Fruit fly (Drosophila melanogaster) whole organism, wandering third instar larva: ENCODE results near the gene CG42537.
A peak's percentile ranks its signal among the peaks of the same experiment; 100 is the strongest.

ENCODE experiments used
- Abd-B ChIP-seq: fragments of >200 bp; optimal IDR thresholded peaks from 2 replicates; lab custom pipeline; 2017; ENCODE audit warnings: missing biosample characterization, missing genetic modification characterization
- CG32264 ChIP-seq: fragments of 200-800 bp; sonication (Bioruptor generic); optimal IDR thresholded peaks from 2 replicates; lab custom pipeline; 2016; ENCODE audit warnings: missing biosample characterization, missing genetic modification characterization
- GATAd ChIP-seq: sonication (Bioruptor generic); optimal IDR thresholded peaks from 2 replicates; lab custom pipeline; 2016; ENCODE audit warnings: missing biosample characterization, missing genetic modification characterization
- Hr83 ChIP-seq: fragments of 200-300 bp; sonication (Bioruptor generic); optimal IDR thresholded peaks from 2 replicates; lab custom pipeline; 2016; ENCODE audit warnings: missing biosample characterization, mild to moderate bottlenecking, missing genetic modification characterization, moderate library complexity; ENCODE audit not compliant: poor library complexity, severe bottlenecking
- Myc ChIP-seq: fragments of >200 bp; optimal IDR thresholded peaks from 2 replicates; lab custom pipeline; 2017
- dmrt93B ChIP-seq: fragments of 200-800 bp; sonication (Bioruptor generic); optimal IDR thresholded peaks from 2 replicates; lab custom pipeline; 2018; ENCODE audit warnings: missing biosample characterization, mild to moderate bottlenecking, missing genetic modification characterization
- pan ChIP-seq: fragments of >200 bp; optimal IDR thresholded peaks from 2 replicates; lab custom pipeline; 2017
- psq ChIP-seq: fragments of 200-800 bp; sonication (Bioruptor generic); optimal IDR thresholded peaks from 3 replicates; lab custom pipeline; 2017; ENCODE audit warnings: missing biosample characterization, mild to moderate bottlenecking, missing genetic modification characterization, moderate library complexity
- tai ChIP-seq: sonication (Bioruptor generic); optimal IDR thresholded peaks from 2 replicates; lab custom pipeline; 2016; ENCODE audit warnings: missing biosample characterization, missing genetic modification characterization
- woc ChIP-seq: sonication (Bioruptor generic); optimal IDR thresholded peaks from 2 replicates; lab custom pipeline; 2016; ENCODE audit warnings: missing biosample characterization, mild to moderate bottlenecking, missing genetic modification characterization

DNA sequence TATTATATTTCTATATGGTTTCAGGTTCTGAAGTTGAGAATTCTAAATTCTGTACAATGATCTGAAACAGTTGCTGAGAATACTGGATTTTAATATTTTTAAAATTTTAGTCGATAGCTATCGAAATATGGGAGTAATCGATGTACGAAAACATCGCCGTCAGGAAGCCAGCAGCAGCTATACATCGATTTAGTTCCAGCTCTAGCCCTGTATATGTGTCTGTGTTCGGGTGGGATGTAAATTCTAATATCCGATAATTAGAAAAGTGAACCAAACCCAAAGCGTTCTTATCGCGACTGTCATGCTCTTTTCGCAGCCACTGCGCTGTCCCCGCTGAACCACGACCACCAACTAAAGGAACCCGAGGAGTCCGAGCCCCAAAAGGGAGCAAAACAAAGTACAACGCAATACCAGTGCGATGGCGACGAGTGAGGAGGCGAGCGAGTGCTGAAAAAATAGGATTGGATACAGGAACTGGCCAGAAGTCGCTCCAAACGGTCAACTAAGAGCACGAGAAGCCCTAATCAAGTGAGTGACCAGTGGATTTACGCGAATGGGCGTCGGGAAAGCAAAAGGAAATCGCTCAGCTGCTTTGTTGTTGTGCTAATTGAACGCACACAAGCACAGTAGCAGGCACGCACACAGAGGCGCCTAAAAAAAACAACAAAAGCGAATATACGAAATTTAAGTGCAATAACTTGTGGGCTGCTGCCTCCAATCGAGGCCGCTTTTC, 5.3 kb downstream of the CG42537 start, which contains the start of gene gzl:
- no peak for TF ChIP-seq pan (lab: Kevin White, UChicago)
- TF ChIP-seq Hr83 (GFP tag; lab: Kevin White, UChicago): peak; percentile 14
- no peak for TF ChIP-seq dmrt93B (GFP tag; lab: Kevin White, UChicago)
- TF ChIP-seq Abd-B (GFP tag; lab: Kevin White, UChicago): no peak
- no peak for TF ChIP-seq tai (GFP tag; lab: Kevin White, UChicago)
- TF ChIP-seq psq (GFP tag; lab: Kevin White, UChicago): no peak
- TF ChIP-seq GATAd (GFP tag; lab: Kevin White, UChicago): no peak
- TF ChIP-seq CG32264 (GFP tag; lab: Kevin White, UChicago): no peak
- TF ChIP-seq woc (GFP tag; lab: Kevin White, UChicago): no peak
- no peak for TF ChIP-seq Myc (lab: Kevin White, UChicago)
